Fruit fly (Drosophila melanogaster) whole organism, prepupa: ENCODE measurements around the gene CG3191.

ENCODE experiments used
- CG10631 ChIP-seq: fragments of 200-800 bp; sonication (Bioruptor generic); optimal IDR thresholded peaks from 2 replicates; lab custom pipeline; 2016; ENCODE audit warnings: missing biosample characterization, missing genetic modification characterization
- CG10669 ChIP-seq: fragments of 200-800 bp; sonication (Bioruptor generic); optimal IDR thresholded peaks from 3 replicates; lab custom pipeline; 2018; ENCODE audit warnings: missing biosample characterization, mild to moderate bottlenecking, missing genetic modification characterization, moderate library complexity
- CG11294 ChIP-seq: fragments of 200-800 bp; sonication (Bioruptor generic); IDR thresholded peaks from 2 replicates; pipeline ENCODE4 v1.3.6; 2022; ENCODE audit warnings: missing biosample characterization, missing genetic modification characterization
- CG11762 ChIP-seq: fragments of 200-800 bp; sonication (Bioruptor generic); optimal IDR thresholded peaks from 3 replicates; lab custom pipeline; 2016; ENCODE audit warnings: missing biosample characterization, missing genetic modification characterization; ENCODE audit not compliant: insufficient read depth
- CG11902 ChIP-seq: fragments of 200-800 bp; sonication (Bioruptor generic); optimal IDR thresholded peaks from 3 replicates; lab custom pipeline; 2016; ENCODE audit warnings: missing biosample characterization, missing genetic modification characterization
- CG15336 ChIP-seq: fragments of 200-800 bp; sonication (Bioruptor generic); IDR thresholded peaks from 2 replicates; pipeline ENCODE4 v1.3.6; 2022; ENCODE audit warnings: missing biosample characterization, missing genetic modification characterization
- CG1621 ChIP-seq: fragments of 200-800 bp; sonication (Bioruptor generic); optimal IDR thresholded peaks from 3 replicates; lab custom pipeline; 2018; ENCODE audit warnings: missing biosample characterization, mild to moderate bottlenecking, missing genetic modification characterization
- CG16779 ChIP-seq: fragments of 200-800 bp; sonication (Bioruptor generic); optimal IDR thresholded peaks from 3 replicates; lab custom pipeline; 2017; ENCODE audit warnings: missing biosample characterization, mild to moderate bottlenecking, missing genetic modification characterization
- CG3032 ChIP-seq: fragments of 200-800 bp; optimal IDR thresholded peaks from 2 replicates; lab custom pipeline; 2019; ENCODE audit warnings: missing biosample characterization, mild to moderate bottlenecking, missing genetic modification characterization, moderate library complexity
- CG31627 ChIP-seq: fragments of 200-800 bp; sonication (Bioruptor generic); optimal IDR thresholded peaks from 3 replicates; lab custom pipeline; 2016; ENCODE audit warnings: missing biosample characterization, missing genetic modification characterization
- CG32006 ChIP-seq: fragments of 200-800 bp; sonication (Bioruptor generic); optimal IDR thresholded peaks from 3 replicates; lab custom pipeline; 2017; ENCODE audit warnings: missing biosample characterization, mild to moderate bottlenecking, missing genetic modification characterization
- CG34406 ChIP-seq: fragments of 200-800 bp; sonication (Bioruptor generic); optimal IDR thresholded peaks from 3 replicates; lab custom pipeline; 2016; ENCODE audit warnings: missing biosample characterization, missing genetic modification characterization
- CG4318 ChIP-seq: fragments of 200-800 bp; sonication (Bioruptor generic); optimal IDR thresholded peaks from 3 replicates; lab custom pipeline; 2017; ENCODE audit warnings: missing biosample characterization, mild to moderate bottlenecking, missing genetic modification characterization
- CG6163 ChIP-seq: fragments of 200-800 bp; sonication (Bioruptor generic); IDR thresholded peaks from 3 replicates; pipeline ENCODE4 v1.3.6; 2022; ENCODE audit warnings: missing biosample characterization, missing genetic modification characterization
- CG6276 ChIP-seq: fragments of 200-800 bp; sonication (Bioruptor generic); optimal IDR thresholded peaks from 2 replicates; lab custom pipeline; 2017; ENCODE audit warnings: missing biosample characterization, mild to moderate bottlenecking, missing genetic modification characterization
- CG6792 ChIP-seq: fragments of 200-800 bp; sonication (Bioruptor generic); optimal IDR thresholded peaks from 3 replicates; lab custom pipeline; 2016; ENCODE audit warnings: missing biosample characterization, missing genetic modification characterization
- CG6808 ChIP-seq: fragments of 200-800 bp; sonication (Bioruptor generic); optimal IDR thresholded peaks from 3 replicates; lab custom pipeline; 2017; ENCODE audit warnings: missing biosample characterization, missing genetic modification characterization, mild to moderate bottlenecking, moderate library complexity, missing genetic modification reagents
- CG6854 ChIP-seq: fragments of 200-800 bp; sonication (Bioruptor generic); optimal IDR thresholded peaks from 2 replicates; lab custom pipeline; 2017; ENCODE audit warnings: missing biosample characterization, mild to moderate bottlenecking, missing genetic modification characterization
- CG7368 ChIP-seq: fragments of 200-800 bp; sonication (Bioruptor generic); optimal IDR thresholded peaks from 3 replicates; lab custom pipeline; 2016; ENCODE audit warnings: missing biosample characterization, missing genetic modification characterization
- CG8319 ChIP-seq: fragments of 200-800 bp; sonication (Bioruptor generic); optimal IDR thresholded peaks from 3 replicates; lab custom pipeline; 2016; ENCODE audit warnings: missing biosample characterization, missing genetic modification characterization
- CG8632 ChIP-seq: fragments of 200-800 bp; sonication (Bioruptor generic); optimal IDR thresholded peaks from 3 replicates; lab custom pipeline; 2016; ENCODE audit warnings: missing biosample characterization, missing genetic modification characterization
- Eip75B ChIP-seq: fragments of 200-800 bp; sonication (Bioruptor generic); optimal IDR thresholded peaks from 3 replicates; lab custom pipeline; 2016; ENCODE audit warnings: missing biosample characterization, missing genetic modification characterization
- Eip78C ChIP-seq: fragments of 200-800 bp; sonication (Bioruptor generic); peaks from one replicate; lab custom pipeline; 2016; ENCODE audit warnings: missing biosample characterization, missing genetic modification characterization
- Eip93F ChIP-seq: fragments of 200-800 bp; sonication (Bioruptor generic); optimal IDR thresholded peaks from 2 replicates; lab custom pipeline; 2016; ENCODE audit warnings: missing biosample characterization, mild to moderate bottlenecking, missing genetic modification characterization
- Ets21C ChIP-seq: fragments of 200-800 bp; sonication (Bioruptor generic); optimal IDR thresholded peaks from 3 replicates; lab custom pipeline; 2016; ENCODE audit warnings: missing biosample characterization, missing genetic modification characterization
- Ets96B ChIP-seq: fragments of 200-800 bp; optimal IDR thresholded peaks from 2 replicates; lab custom pipeline; 2019; ENCODE audit warnings: missing biosample characterization, mild to moderate bottlenecking, missing genetic modification characterization, moderate library complexity
- Gug ChIP-seq: fragments of 200-800 bp; sonication (Bioruptor generic); IDR thresholded peaks from 2 replicates; pipeline ENCODE4 v1.3.6; 2022; ENCODE audit warnings: missing biosample characterization, missing genetic modification characterization
- Hr39 ChIP-seq: fragments of 200-800 bp; sonication (Bioruptor generic); optimal IDR thresholded peaks from 2 replicates; lab custom pipeline; 2016; ENCODE audit warnings: missing biosample characterization, missing genetic modification characterization
- Hr4 ChIP-seq: fragments of 200-800 bp; sonication (Bioruptor generic); optimal IDR thresholded peaks from 3 replicates; lab custom pipeline; 2016; ENCODE audit warnings: missing biosample characterization, missing genetic modification characterization
- Lpt ChIP-seq: fragments of 200-800 bp; sonication (Bioruptor generic); optimal IDR thresholded peaks from 3 replicates; lab custom pipeline; 2016; ENCODE audit warnings: missing biosample characterization, missing genetic modification characterization
- Met ChIP-seq: fragments of 200-800 bp; sonication (Bioruptor generic); optimal IDR thresholded peaks from 3 replicates; lab custom pipeline; 2016; ENCODE audit warnings: missing biosample characterization, missing genetic modification characterization
- OdsH ChIP-seq: fragments of 200-800 bp; sonication (Bioruptor generic); optimal IDR thresholded peaks from 3 replicates; lab custom pipeline; 2016; ENCODE audit warnings: missing biosample characterization, missing genetic modification characterization
- Smox ChIP-seq: fragments of 200-800 bp; sonication (Bioruptor generic); optimal IDR thresholded peaks from 3 replicates; lab custom pipeline; 2016; ENCODE audit warnings: missing biosample characterization, missing genetic modification characterization
- Sox14 ChIP-seq: fragments of 200-800 bp; sonication (Bioruptor generic); optimal IDR thresholded peaks from 3 replicates; lab custom pipeline; 2016; ENCODE audit warnings: missing biosample characterization, missing genetic modification characterization
- achi ChIP-seq: fragments of 200-800 bp; sonication (Bioruptor generic); optimal IDR thresholded peaks from 3 replicates; lab custom pipeline; 2016; ENCODE audit warnings: missing biosample characterization, missing genetic modification characterization
- acj6 ChIP-seq: fragments of 200-800 bp; sonication (Bioruptor generic); optimal IDR thresholded peaks from 3 replicates; lab custom pipeline; 2016; ENCODE audit warnings: missing biosample characterization, missing genetic modification characterization
- cyc ChIP-seq: fragments of 200-800 bp; sonication (Bioruptor generic); optimal IDR thresholded peaks from 3 replicates; lab custom pipeline; 2016; ENCODE audit warnings: missing biosample characterization, missing genetic modification characterization
- dsx ChIP-seq: fragments of 200-800 bp; optimal IDR thresholded peaks from 3 replicates; lab custom pipeline; 2019; ENCODE audit warnings: missing biosample characterization, mild to moderate bottlenecking, missing genetic modification characterization, moderate library complexity; ENCODE audit not compliant: poor library complexity, severe bottlenecking
- eg ChIP-seq: fragments of 200-800 bp; sonication (Bioruptor generic); IDR thresholded peaks from 3 replicates; pipeline ENCODE4 v1.3.6; 2022; ENCODE audit warnings: missing biosample characterization, missing genetic modification characterization
- esn ChIP-seq: fragments of 200-800 bp; sonication (Bioruptor generic); optimal IDR thresholded peaks from 2 replicates; lab custom pipeline; 2016; ENCODE audit warnings: missing biosample characterization, mild to moderate bottlenecking, missing genetic modification characterization, moderate library complexity
- fd59A ChIP-seq: fragments of 200-800 bp; sonication (Bioruptor generic); optimal IDR thresholded peaks from 2 replicates; lab custom pipeline; 2017; ENCODE audit warnings: missing biosample characterization, mild to moderate bottlenecking, missing genetic modification characterization, missing genetic modification reagents
- fd85E ChIP-seq: fragments of 200-800 bp; sonication (Bioruptor generic); optimal IDR thresholded peaks from 3 replicates; lab custom pipeline; 2016; ENCODE audit warnings: missing biosample characterization, missing genetic modification characterization
- fkh ChIP-seq: fragments of 200-800 bp; sonication (Bioruptor generic); optimal IDR thresholded peaks from 3 replicates; lab custom pipeline; 2017; ENCODE audit warnings: missing biosample characterization, mild to moderate bottlenecking, missing genetic modification characterization, moderate library complexity
- lz ChIP-seq: fragments of 200-800 bp; sonication (Bioruptor generic); optimal IDR thresholded peaks from 3 replicates; lab custom pipeline; 2016; ENCODE audit warnings: missing biosample characterization, missing genetic modification characterization
- salr ChIP-seq, 2 experiments: fragments of 200-800 bp; sonication (Bioruptor generic); optimal IDR thresholded peaks; 3 replicates each; lab custom pipeline; 2016 to 2018; ENCODE audit warnings: missing biosample characterization in 2 of 2, missing genetic modification characterization in 2 of 2, mild to moderate bottlenecking in 1 of 2
- spab ChIP-seq: fragments of 200-800 bp; sonication (Bioruptor generic); optimal IDR thresholded peaks from 2 replicates; lab custom pipeline; 2017; ENCODE audit warnings: missing biosample characterization, mild to moderate bottlenecking, missing genetic modification characterization, missing genetic modification reagents
- ss ChIP-seq, 2 experiments: fragments of 200-800 bp; sonication (Bioruptor generic); optimal IDR thresholded peaks; 2 replicates in 1 of 2; 3 replicates in 1 of 2; lab custom pipeline; 2017 to 2018; ENCODE audit warnings: mild to moderate bottlenecking in 2 of 2, missing biosample characterization in 2 of 2, missing genetic modification characterization in 2 of 2, moderate library complexity in 1 of 2
- svp ChIP-seq: fragments of 200-800 bp; sonication (Bioruptor generic); peaks from one replicate; lab custom pipeline; 2016; ENCODE audit warnings: missing biosample characterization, missing genetic modification characterization
- topi ChIP-seq: fragments of 200-800 bp; sonication (Bioruptor generic); optimal IDR thresholded peaks from 3 replicates; lab custom pipeline; 2016; ENCODE audit warnings: missing biosample characterization, missing genetic modification characterization
- vri ChIP-seq: fragments of 200-800 bp; sonication (Bioruptor generic); optimal IDR thresholded peaks from 3 replicates; lab custom pipeline; 2016; ENCODE audit warnings: missing biosample characterization, mild to moderate bottlenecking, missing genetic modification characterization

Gene CG3191

DNA sequence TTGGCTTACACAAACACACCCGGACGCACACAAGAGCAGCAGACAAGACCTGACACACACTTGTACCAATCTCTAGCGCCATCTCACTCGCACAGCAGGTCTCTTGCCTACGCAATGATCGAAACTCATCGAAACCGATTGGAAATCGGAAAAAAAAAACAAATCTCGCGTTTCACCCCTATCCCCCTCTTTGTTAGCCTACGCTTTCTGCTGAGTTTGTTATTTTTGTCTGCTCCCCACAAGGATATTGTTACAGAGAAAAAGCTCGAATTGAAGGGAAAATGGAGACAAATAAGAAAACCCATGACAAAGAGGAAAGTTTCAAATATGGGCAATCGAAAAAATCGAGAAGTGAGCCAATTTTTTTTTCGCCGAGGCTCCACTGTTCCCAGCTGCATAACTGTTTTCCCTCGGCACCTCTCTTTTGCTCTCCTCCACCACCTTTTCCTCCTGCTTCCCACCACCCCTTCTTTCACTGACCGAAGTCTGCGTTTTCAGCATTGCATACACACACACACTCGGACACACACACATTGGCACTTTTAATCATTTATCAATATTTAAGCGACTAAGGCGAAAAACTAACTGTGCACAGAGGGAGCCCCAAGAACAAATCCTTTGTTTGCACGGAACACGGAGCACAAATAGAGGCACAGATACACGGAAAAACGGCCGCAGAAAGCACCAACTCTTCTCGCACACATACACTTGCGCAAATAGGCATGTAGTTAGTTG is 18.2 kb upstream of the CG3191 start:
- TF ChIP-seq cyc (GFP tag; lab: Kevin White, UChicago) (peak; percentile 60), spab (GFP tag; lab: Kevin White, UChicago) (no peak), Sox14 (GFP tag; lab: Kevin White, UChicago) (peak; percentile 75), Lpt (GFP tag; lab: Kevin White, UChicago) (peak; percentile 23), Eip93F (GFP tag; lab: Kevin White, UChicago) (no peak), Ets96B (tag; lab: Kevin White, UChicago) (no peak), CG3032 (tag; lab: Kevin White, UChicago) (no peak), Gug (GFP tag; lab: Robert Waterston, UW) (peak; percentile 46; the same call in 1 of the 2 replicates), CG1621 (no peak), fd59A (peak; percentile 19), lz (peak; percentile 47), CG32006 (peak; percentile 75), Hr39 (GFP tag; lab: Kevin White, UChicago) (peak; percentile 55), ss (GFP tag; optimal IDR thresholded peaks at IDR 0.05; lab: Kevin White, UChicago) (peak; percentile 8 to 57), vri (GFP tag; lab: Kevin White, UChicago) (peak; percentile 48), Eip78C (GFP tag; lab: Kevin White, UChicago) (peak; percentile 60), acj6 (GFP tag; lab: Kevin White, UChicago) (peak; percentile 55), CG16779 (tag; lab: Kevin White, UChicago) (no peak), CG10631 (GFP tag; lab: Kevin White, UChicago) (peak; percentile 36), CG11294 (GFP tag; lab: Robert Waterston, UW) (no peak), CG6276 (GFP tag; lab: Kevin White, UChicago) (peak; percentile 44), CG34406 (GFP tag; lab: Kevin White, UChicago) (peak; percentile 44), CG8319 (GFP tag; lab: Kevin White, UChicago) (peak; percentile 34), achi (GFP tag; lab: Kevin White, UChicago) (peak; percentile 41), CG15336 (peak; percentile 80), fd85E (GFP tag; lab: Kevin White, UChicago) (no peak), CG6808 (GFP tag; lab: Kevin White, UChicago) (peak; percentile 29), CG6792 (GFP tag; lab: Kevin White, UChicago) (peak; percentile 44), CG8632 (no peak), salr (GFP tag; optimal IDR thresholded peaks at IDR 0.05; lab: Kevin White, UChicago) (peak in 1 of 2 experiments; percentile 11), eg (GFP tag; lab: Robert Waterston, UW) (peak; percentile 65; the same call in 2 of the 3 replicates), topi (GFP tag; lab: Kevin White, UChicago) (peak; percentile 40), OdsH (peak; percentile 50), CG11902 (GFP tag; lab: Kevin White, UChicago) (peak; percentile 49), CG10669 (GFP tag; lab: Kevin White, UChicago) (peak; percentile 29), CG31627 (peak; percentile 54), CG7368 (peak; percentile 20), CG11762 (no peak), svp (peak; percentile 68), Met (peak; percentile 40), fkh (peak; percentile 67), CG6163 (GFP tag; lab: Robert Waterston, UW) (0 out of 3 replicates have a peak, but pooled peaks have one; percentile 58), Eip75B (GFP tag; lab: Kevin White, UChicago) (peak; percentile 27), CG4318 (peak; percentile 50), Hr4 (GFP tag; lab: Kevin White, UChicago) (peak; percentile 59), CG6854 (GFP tag; lab: Kevin White, UChicago) (peak; percentile 28), esn (peak; percentile 43), dsx (GFP tag; lab: Kevin White, UChicago) (no peak), Smox (GFP tag; lab: Kevin White, UChicago) (peak; percentile 58), Ets21C (GFP tag; lab: Kevin White, UChicago) (peak; percentile 3)
